Worm (Caenorhabditis elegans) whole organism, midembryonic: Measurements from ENCODE around the gene lars-1.

Experiments
- T22C8.4 ChIP-seq: fragments of 200-800 bp; sonication (Bioruptor generic); IDR thresholded peaks from 2 replicates; pipeline ENCODE4 v1.3.6; 2022; ENCODE audit warnings: missing genetic modification characterization, missing compliant biosample characterization
- cog-1 ChIP-seq: sonication (generic microtip); optimal IDR thresholded peaks from 2 replicates; lab custom pipeline; 2016; ENCODE audit warnings: missing genetic modification characterization, missing compliant biosample characterization
- flt-1 ChIP-seq: fragments of 200-800 bp; sonication (Bioruptor generic); IDR thresholded peaks from 2 replicates; pipeline ENCODE4 v1.3.6; 2022; ENCODE audit warnings: missing genetic modification characterization, missing compliant biosample characterization
- klf-2 ChIP-seq: fragments of 200-800 bp; sonication (Bioruptor generic); conservative IDR thresholded peaks from 2 replicates; pipeline ENCODE4 v1.3.6; 2022; ENCODE audit warnings: missing genetic modification reagents, missing genetic modification characterization, missing compliant biosample characterization
- med-1 ChIP-seq: sonication (generic microtip); optimal IDR thresholded peaks from 2 replicates; lab custom pipeline; 2017; ENCODE audit warnings: missing genetic modification characterization, mild to moderate bottlenecking, missing compliant biosample characterization, antibody characterized with exemption, missing genetic modification reagents; ENCODE audit not compliant: insufficient read depth
- ref-1 ChIP-seq: fragments of 200-800 bp; sonication (Bioruptor generic); conservative IDR thresholded peaks from 2 replicates; pipeline ENCODE4 v1.3.6; 2022; ENCODE audit warnings: missing genetic modification reagents, missing genetic modification characterization, missing compliant biosample characterization
- tab-1 ChIP-seq: fragments of 200-800 bp; sonication (Bioruptor generic); IDR thresholded peaks from 2 replicates; pipeline ENCODE4 v1.3.6; 2022; ENCODE audit warnings: missing genetic modification characterization, missing compliant biosample characterization
- ztf-23 ChIP-seq: fragments of 200-800 bp; sonication (Bioruptor generic); IDR thresholded peaks from 2 replicates; pipeline ENCODE4 v1.3.6; 2022; ENCODE audit warnings: missing genetic modification reagents, missing genetic modification characterization, missing compliant biosample characterization
- ztf-29 ChIP-seq: fragments of 200-800 bp; sonication (Bioruptor generic); IDR thresholded peaks from 2 replicates; pipeline ENCODE4 v1.3.6; 2022; ENCODE audit warnings: missing genetic modification reagents, missing genetic modification characterization, missing compliant biosample characterization

lars-1 gene

ce11 chrIII:4157298-4157697 lies 29.3 kb downstream of the lars-1 start, which contains the start of gene C16C10.9:
Gene C16C10.9, minus strand, starts transcription at chrIII:4157398.
- TF ChIP-seq med-1 (no peak), ref-1 (GFP tag; lab: Robert Waterston, UW) (no peak), klf-2 (GFP tag; lab: Robert Waterston, UW) (no peak), ztf-29 (GFP tag; lab: Robert Waterston, UW) (no peak), flt-1 (GFP tag; lab: Robert Waterston, UW) (no peak), ztf-23 (no peak), cog-1 (tag; lab: Kevin White, UChicago) (no peak), T22C8.4 (GFP tag; lab: Robert Waterston, UW) (no peak), tab-1 (GFP tag; lab: Robert Waterston, UW) (no peak)

ce11 chrIII:4153299-4153698 lies 33.3 kb downstream of the lars-1 start, which contains the start of gene glod-4:
Gene glod-4, plus strand, starts transcription at chrIII:4153599.
- TF ChIP-seq ztf-23 (no peak), klf-2 (GFP tag; lab: Robert Waterston, UW) (no peak), ztf-29 (GFP tag; lab: Robert Waterston, UW) (no peak), cog-1 (tag; lab: Kevin White, UChicago) (no peak), T22C8.4 (GFP tag; lab: Robert Waterston, UW) (no peak), med-1 (no peak), ref-1 (GFP tag; lab: Robert Waterston, UW) (no peak), flt-1 (GFP tag; lab: Robert Waterston, UW) (no peak), tab-1 (GFP tag; lab: Robert Waterston, UW) (no peak)

- TF ChIP-seq klf-2 (GFP tag; lab: Robert Waterston, UW), result no peak
- TF ChIP-seq ref-1 (GFP tag; lab: Robert Waterston, UW), result no peak
- TF ChIP-seq ztf-29 (GFP tag; lab: Robert Waterston, UW), result no peak
- no peak for TF ChIP-seq cog-1 (tag; lab: Kevin White, UChicago)
- TF ChIP-seq ztf-23, result no peak
- no peak for TF ChIP-seq flt-1 (GFP tag; lab: Robert Waterston, UW)
- no peak for TF ChIP-seq tab-1 (GFP tag; lab: Robert Waterston, UW)
- TF ChIP-seq med-1, result no peak
- no peak for TF ChIP-seq T22C8.4 (GFP tag; lab: Robert Waterston, UW)
These were observed 33.8 kb downstream of the lars-1 start for ce11 chrIII:4152828-4153227.

DNA sequence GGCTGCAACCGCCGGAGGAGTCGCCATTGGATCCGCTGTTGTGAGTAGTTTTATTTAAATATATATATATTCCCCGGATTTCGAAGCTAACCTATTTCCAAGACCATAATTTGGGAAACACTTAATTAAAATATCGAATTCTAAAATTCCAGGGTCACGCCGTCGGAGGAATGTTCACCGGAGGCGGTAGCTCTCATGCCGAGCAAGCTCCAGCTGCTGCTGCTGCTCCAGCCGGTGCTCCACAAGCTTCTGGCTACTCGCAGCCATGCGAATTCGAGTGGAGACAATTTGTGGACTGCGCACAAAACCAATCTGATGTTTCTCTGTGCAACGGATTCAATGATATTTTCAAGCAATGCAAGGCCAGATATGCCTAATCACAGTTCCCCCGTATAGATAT lies 34.3 kb downstream of the lars-1 start:
- TF ChIP-seq flt-1 (GFP tag; lab: Robert Waterston, UW) (no peak), ztf-23 (no peak), ztf-29 (GFP tag; lab: Robert Waterston, UW) (no peak), T22C8.4 (GFP tag; lab: Robert Waterston, UW) (no peak), klf-2 (GFP tag; lab: Robert Waterston, UW) (no peak), cog-1 (tag; lab: Kevin White, UChicago) (no peak), med-1 (no peak), tab-1 (GFP tag; lab: Robert Waterston, UW) (no peak), ref-1 (GFP tag; lab: Robert Waterston, UW) (no peak)

- TF ChIP-seq klf-2 (GFP tag; lab: Robert Waterston, UW) (no peak), T22C8.4 (GFP tag; lab: Robert Waterston, UW) (no peak), ztf-23 (no peak), tab-1 (GFP tag; lab: Robert Waterston, UW) (no peak), med-1 (no peak), cog-1 (tag; lab: Kevin White, UChicago) (no peak), ref-1 (GFP tag; lab: Robert Waterston, UW) (no peak), flt-1 (GFP tag; lab: Robert Waterston, UW) (no peak), ztf-29 (GFP tag; lab: Robert Waterston, UW) (no peak)
These were observed 35.0 kb downstream of the lars-1 start, which contains the start of the genes wht-3 and har-1 for ce11 chrIII:4151548-4152104. Gene wht-3, minus strand, starts transcription at chrIII:4151598. Gene har-1, plus strand, starts transcription at chrIII:4152054.

ce11 chrIII:4150919-4151318 lies 35.7 kb downstream of the lars-1 start:
- TF ChIP-seq flt-1 (GFP tag; lab: Robert Waterston, UW) (no peak), ztf-23 (no peak), med-1 (no peak), klf-2 (GFP tag; lab: Robert Waterston, UW) (no peak), tab-1 (GFP tag; lab: Robert Waterston, UW) (no peak), T22C8.4 (GFP tag; lab: Robert Waterston, UW) (no peak), ztf-29 (GFP tag; lab: Robert Waterston, UW) (no peak), cog-1 (tag; lab: Kevin White, UChicago) (no peak), ref-1 (GFP tag; lab: Robert Waterston, UW) (no peak)

DNA sequence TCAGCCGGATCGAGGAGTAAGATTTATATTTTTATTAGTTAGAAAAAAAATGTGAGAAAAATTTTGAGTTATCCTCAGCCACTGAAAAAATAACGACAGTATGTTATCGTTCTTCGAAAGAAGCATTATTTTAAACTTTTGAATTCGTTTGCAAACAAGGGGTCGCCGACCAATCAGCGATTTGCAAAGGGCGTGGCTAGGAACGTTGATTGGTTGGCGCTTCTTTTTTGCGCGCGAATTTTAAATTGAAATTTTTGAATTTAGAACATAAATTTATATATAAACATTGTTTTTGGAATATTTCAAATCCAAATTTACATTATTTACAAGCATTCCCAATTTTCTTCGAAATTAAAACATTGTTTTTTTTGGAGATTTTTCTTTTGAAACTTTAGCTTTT lies 43.4 kb downstream of the lars-1 start:
- TF ChIP-seq cog-1 (tag; lab: Kevin White, UChicago), result no peak
- TF ChIP-seq ztf-23, result no peak
- TF ChIP-seq med-1, result no peak
- TF ChIP-seq klf-2 (GFP tag; lab: Robert Waterston, UW), result no peak
- no peak for TF ChIP-seq flt-1 (GFP tag; lab: Robert Waterston, UW)
- TF ChIP-seq tab-1 (GFP tag; lab: Robert Waterston, UW), result no peak

- TF ChIP-seq ztf-23, result no peak
- no peak for TF ChIP-seq tab-1 (GFP tag; lab: Robert Waterston, UW)
- no peak for TF ChIP-seq flt-1 (GFP tag; lab: Robert Waterston, UW)
- TF ChIP-seq ref-1 (GFP tag; lab: Robert Waterston, UW), result no peak
These were observed 49.4 kb downstream of the lars-1 start for ce11 chrIII:4137180-4137579.

DNA sequence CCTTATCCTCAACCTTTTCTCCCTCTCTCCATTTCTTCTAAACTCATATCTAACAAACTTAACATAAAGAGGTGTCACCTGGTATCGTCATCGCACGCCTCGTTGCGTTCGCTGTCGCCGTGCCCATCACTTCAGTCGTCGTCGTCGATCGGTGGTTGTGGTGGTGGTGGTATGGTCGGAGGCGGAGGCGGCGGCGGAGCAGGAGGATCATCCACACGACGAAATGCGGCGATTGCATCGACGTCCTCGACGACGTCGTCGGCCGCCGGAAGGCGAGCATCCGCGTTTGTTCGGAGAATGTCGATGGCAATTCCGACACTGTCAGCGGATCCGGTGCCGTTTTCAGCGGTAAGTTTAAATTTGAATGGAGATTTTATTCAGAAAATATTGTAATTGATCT lies 52.5 kb downstream of the lars-1 start:
- TF ChIP-seq med-1, result no peak
- TF ChIP-seq klf-2 (GFP tag; lab: Robert Waterston, UW), result no peak
- TF ChIP-seq T22C8.4 (GFP tag; lab: Robert Waterston, UW), result no peak
- no peak for TF ChIP-seq flt-1 (GFP tag; lab: Robert Waterston, UW)
- no peak for TF ChIP-seq tab-1 (GFP tag; lab: Robert Waterston, UW)
